Worm (Caenorhabditis elegans) whole organism, L4 larva: Measurements from ENCODE around the gene appg-2.

Experiments used
- F44E2.7 ChIP-seq: fragments of 200-800 bp; sonication (Bioruptor generic); IDR thresholded peaks from 2 replicates; pipeline ENCODE4 v2.1.2; 2022; ENCODE audit warnings: missing genetic modification characterization, missing compliant biosample characterization
- R02D3.7 ChIP-seq: fragments of 150-350 bp; sonication (generic microtip); optimal IDR thresholded peaks from 3 replicates; lab custom pipeline; 2014; ENCODE audit warnings: missing biosample characterization, missing genetic modification characterization
- T26A8.4 ChIP-seq: fragments of 200-800 bp; sonication (Bioruptor generic); IDR thresholded peaks from 2 replicates; pipeline ENCODE4 v1.3.6; 2022; ENCODE audit warnings: missing genetic modification characterization, missing compliant biosample characterization
- Y105C5A.15 ChIP-seq: fragments of 200-800 bp; sonication (Bioruptor generic); IDR thresholded peaks from 2 replicates; pipeline ENCODE4 v1.3.6; 2022; ENCODE audit warnings: missing genetic modification characterization, missing compliant biosample characterization
- ZK546.5 ChIP-seq, 2 experiments: sonication (generic microtip); optimal IDR thresholded peaks; 2 replicates each; lab custom pipeline; 2017; ENCODE audit warnings: missing biosample characterization in 2 of 2, missing genetic modification characterization in 2 of 2
- aha-1 ChIP-seq: fragments of 150-350 bp; peaks from one replicate; lab custom pipeline; 2014; ENCODE audit warnings: missing biosample characterization, missing genetic modification characterization
- aly-2 ChIP-seq: sonication (generic microtip); optimal IDR thresholded peaks from 2 replicates; lab custom pipeline; 2018; ENCODE audit warnings: missing biosample characterization, missing genetic modification characterization
- ama-1 ChIP-seq: fragments of 150-350 bp; optimal IDR thresholded peaks from 2 replicates; lab custom pipeline; 2014; ENCODE audit warnings: inconsistent platforms, mixed read lengths
- arid-1 ChIP-seq: fragments of 200-800 bp; sonication (Bioruptor generic); conservative IDR thresholded peaks from 2 replicates; pipeline ENCODE4 v1.3.6; 2022; ENCODE audit warnings: missing genetic modification reagents, missing genetic modification characterization, missing compliant biosample characterization
- ceh-28 ChIP-seq: fragments of 150-350 bp; optimal IDR thresholded peaks from 2 replicates; lab custom pipeline; 2014; ENCODE audit warnings: missing biosample characterization, missing genetic modification reagents, missing genetic modification characterization
- ceh-32 ChIP-seq: sonication (generic microtip); optimal IDR thresholded peaks from 2 replicates; lab custom pipeline; 2016; ENCODE audit warnings: mild to moderate bottlenecking, missing genetic modification characterization, missing compliant biosample characterization; ENCODE audit not compliant: poor library complexity
- ceh-62 ChIP-seq: sonication (generic microtip); optimal IDR thresholded peaks from 2 replicates; lab custom pipeline; 2017; ENCODE audit warnings: missing biosample characterization, missing genetic modification characterization
- ceh-82 ChIP-seq: sonication (generic microtip); optimal IDR thresholded peaks from 2 replicates; lab custom pipeline; 2017; ENCODE audit warnings: missing biosample characterization, missing genetic modification characterization
- cey-2 ChIP-seq: sonication (generic microtip); optimal IDR thresholded peaks from 3 replicates; lab custom pipeline; 2017; ENCODE audit warnings: missing genetic modification characterization, mild to moderate bottlenecking, missing compliant biosample characterization, antibody characterized with exemption, borderline replicate concordance; ENCODE audit not compliant: insufficient read depth
- dmd-8 ChIP-seq: fragments of 200-800 bp; sonication (Bioruptor generic); IDR thresholded peaks from 2 replicates; pipeline ENCODE4 v1.3.6; 2022; ENCODE audit warnings: missing genetic modification characterization, missing compliant biosample characterization
- dpl-1 ChIP-seq: fragments of 150-350 bp; optimal IDR thresholded peaks from 2 replicates; lab custom pipeline; 2014; ENCODE audit warnings: missing biosample characterization, missing genetic modification reagents, missing genetic modification characterization
- duxl-1 ChIP-seq: sonication (generic microtip); optimal IDR thresholded peaks from 2 replicates; lab custom pipeline; 2016; ENCODE audit warnings: mild to moderate bottlenecking, missing genetic modification characterization, moderate library complexity, missing compliant biosample characterization; ENCODE audit not compliant: poor library complexity
- egl-43 ChIP-seq: fragments of 200-800 bp; sonication (Bioruptor generic); IDR thresholded peaks from 2 replicates; pipeline ENCODE4 v1.3.6; 2022; ENCODE audit warnings: missing genetic modification reagents, missing genetic modification characterization, missing compliant biosample characterization
- fkh-10 ChIP-seq: fragments of 150-350 bp; optimal IDR thresholded peaks from 2 replicates; lab custom pipeline; 2014; ENCODE audit warnings: missing biosample characterization, missing genetic modification reagents, missing genetic modification characterization
- hlh-11 ChIP-seq: fragments of 200-800 bp; sonication (Bioruptor generic); optimal IDR thresholded peaks from 2 replicates; lab custom pipeline; 2018; ENCODE audit warnings: mild to moderate bottlenecking, missing genetic modification characterization, missing compliant biosample characterization
- hlh-30 ChIP-seq: sonication (generic microtip); optimal IDR thresholded peaks from 2 replicates; lab custom pipeline; 2017; ENCODE audit warnings: antibody characterized with exemption, mild to moderate bottlenecking, missing genetic modification characterization, missing compliant biosample characterization; ENCODE audit not compliant: insufficient read depth
- lim-7 ChIP-seq: fragments of 200-800 bp; sonication (Bioruptor generic); IDR thresholded peaks from 2 replicates; pipeline ENCODE4 v1.3.6; 2022; ENCODE audit warnings: missing genetic modification characterization, missing compliant biosample characterization
- lin-29 ChIP-seq: fragments of 200-800 bp; sonication (Bioruptor generic); IDR thresholded peaks from 2 replicates; pipeline ENCODE4 v1.3.6; 2022; ENCODE audit warnings: missing genetic modification reagents, missing genetic modification characterization, missing compliant biosample characterization
- lin-39 ChIP-seq: fragments of 150-350 bp; optimal IDR thresholded peaks from 2 replicates; lab custom pipeline; 2014; ENCODE audit warnings: missing biosample characterization, missing genetic modification reagents, missing genetic modification characterization
- lsy-2 ChIP-seq, 2 experiments: fragments of 150-350 bp in 1 of 2; sonication (generic microtip) in 1 of 2; optimal IDR thresholded peaks; 2 replicates each; lab custom pipeline; 2014 to 2017; ENCODE audit warnings: missing biosample characterization in 2 of 2, missing genetic modification characterization in 2 of 2
- mep-1 ChIP-seq: fragments of 150-350 bp; sonication (generic microtip); optimal IDR thresholded peaks from 3 replicates; lab custom pipeline; 2014; ENCODE audit warnings: missing biosample characterization, missing genetic modification characterization
- mes-2 ChIP-seq: sonication (generic microtip); optimal IDR thresholded peaks from 2 replicates; lab custom pipeline; 2016; ENCODE audit warnings: missing genotype, mild to moderate bottlenecking, missing genetic modification characterization, missing compliant biosample characterization; ENCODE audit not compliant: poor library complexity, severe bottlenecking
- mxl-2 ChIP-seq: fragments of 200-800 bp; sonication (Bioruptor generic); conservative IDR thresholded peaks from 2 replicates; pipeline ENCODE4 v1.3.6; 2022; ENCODE audit warnings: missing genetic modification reagents, missing genetic modification characterization, missing compliant biosample characterization
- mxl-3 ChIP-seq: fragments of 200-800 bp; sonication (Bioruptor generic); optimal IDR thresholded peaks from 2 replicates; lab custom pipeline; 2018; ENCODE audit warnings: mild to moderate bottlenecking, missing genetic modification characterization, missing compliant biosample characterization
- nhr-10 ChIP-seq: fragments of 150-350 bp; optimal IDR thresholded peaks from 2 replicates; lab custom pipeline; 2014; ENCODE audit warnings: missing biosample characterization, missing genetic modification characterization
- nhr-102 ChIP-seq: sonication (generic microtip); optimal IDR thresholded peaks from 2 replicates; lab custom pipeline; 2016; ENCODE audit warnings: mild to moderate bottlenecking, missing genetic modification characterization, moderate library complexity, missing compliant biosample characterization
- nhr-11 ChIP-seq: fragments of 150-350 bp; optimal IDR thresholded peaks from 2 replicates; lab custom pipeline; 2014; ENCODE audit warnings: missing biosample characterization, missing genetic modification characterization
- nhr-237 ChIP-seq: sonication (generic microtip); optimal IDR thresholded peaks from 2 replicates; lab custom pipeline; 2017; ENCODE audit warnings: missing biosample characterization, missing genetic modification characterization
- nhr-28 ChIP-seq: fragments of 150-350 bp; optimal IDR thresholded peaks from 2 replicates; lab custom pipeline; 2014; ENCODE audit warnings: missing biosample characterization, missing genetic modification characterization
- nhr-48 ChIP-seq: sonication (generic microtip); optimal IDR thresholded peaks from 2 replicates; lab custom pipeline; 2016; ENCODE audit warnings: mild to moderate bottlenecking, missing genetic modification characterization, missing compliant biosample characterization
- nhr-6 ChIP-seq: fragments of 150-350 bp; optimal IDR thresholded peaks from 2 replicates; lab custom pipeline; 2014; ENCODE audit warnings: missing biosample characterization, missing genetic modification characterization
- nhr-76 ChIP-seq: fragments of 150-350 bp; optimal IDR thresholded peaks from 2 replicates; lab custom pipeline; 2014; ENCODE audit warnings: missing biosample characterization, missing genetic modification characterization
- pqm-1 ChIP-seq: sonication (generic microtip); optimal IDR thresholded peaks from 2 replicates; lab custom pipeline; 2017; ENCODE audit warnings: missing biosample characterization, missing genetic modification characterization
- sdz-12 ChIP-seq: fragments of 200-800 bp; sonication (Bioruptor generic); optimal IDR thresholded peaks from 2 replicates; lab custom pipeline; 2018; ENCODE audit warnings: mild to moderate bottlenecking, missing genetic modification characterization, missing compliant biosample characterization
- skn-1 ChIP-seq: fragments of 150-350 bp; optimal IDR thresholded peaks from 2 replicates; lab custom pipeline; 2014; ENCODE audit warnings: missing biosample characterization, missing genetic modification characterization
- spr-1 ChIP-seq: sonication (generic microtip); optimal IDR thresholded peaks from 2 replicates; lab custom pipeline; 2016; ENCODE audit warnings: mild to moderate bottlenecking, missing genetic modification characterization, missing compliant biosample characterization
- spr-3 ChIP-seq: fragments of 200-800 bp; sonication (Bioruptor generic); optimal IDR thresholded peaks from 2 replicates; lab custom pipeline; 2018; ENCODE audit warnings: mild to moderate bottlenecking, missing genetic modification characterization, missing compliant biosample characterization
- tra-1 ChIP-seq: fragments of 200-800 bp; sonication (Bioruptor generic); IDR thresholded peaks from 2 replicates; pipeline ENCODE4 v1.3.6; 2022; ENCODE audit warnings: missing genetic modification reagents, missing genetic modification characterization, missing compliant biosample characterization
- unc-130 ChIP-seq: sonication (generic microtip); optimal IDR thresholded peaks from 2 replicates; lab custom pipeline; 2016; ENCODE audit warnings: missing genetic modification reagents, missing genetic modification characterization, missing compliant biosample characterization
- unc-62 ChIP-seq, 3 experiments: fragments of 150-350 bp in 1 of 3; sonication (generic microtip); optimal IDR thresholded peaks in 2 of 3; peaks in 1 of 3; 1 replicate in 1 of 3; 2 replicates in 2 of 3; lab custom pipeline; 2014 to 2017; ENCODE audit warnings: missing biosample characterization in 3 of 3, missing genetic modification characterization in 3 of 3, missing genetic modification reagents in 3 of 3, missing genotype in 1 of 3
- zfp-3 ChIP-seq: fragments of 200-800 bp; sonication (Bioruptor generic); conservative IDR thresholded peaks from 2 replicates; pipeline ENCODE4 v1.3.6; 2022; ENCODE audit warnings: missing genetic modification reagents, missing genetic modification characterization, missing compliant biosample characterization
- zip-11 ChIP-seq: fragments of 200-800 bp; sonication (Bioruptor generic); IDR thresholded peaks from 2 replicates; pipeline ENCODE4 v1.3.6; 2022; ENCODE audit warnings: missing genetic modification characterization, missing compliant biosample characterization

The appg-2 gene

DNA sequence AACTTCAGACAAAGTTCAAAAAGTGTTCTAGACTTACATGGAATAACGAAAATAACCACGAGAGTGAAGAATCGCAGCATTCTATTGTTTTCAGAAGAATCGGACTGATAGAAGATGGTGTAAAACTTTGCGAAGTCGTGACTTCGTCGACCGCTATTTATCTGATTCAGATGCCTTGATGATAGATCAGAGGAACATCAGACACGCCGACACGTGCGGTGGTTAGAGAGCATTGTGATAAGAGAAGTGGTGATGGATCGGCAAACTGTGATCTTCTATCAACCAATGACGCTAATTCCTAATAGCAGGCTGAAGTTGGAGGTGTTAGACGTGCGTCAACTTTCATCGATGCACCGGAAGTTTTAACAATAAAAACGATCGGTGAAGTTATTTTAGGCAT is 17.3 kb downstream of the appg-2 start (continued):
- TF ChIP-seq nhr-48 (tag; lab: Kevin White, UChicago) (peak; percentile 95), lin-29 (GFP tag; lab: Robert Waterston, UW) (no peak), nhr-11 (tag; lab: Kevin White, UChicago) (no peak), unc-130 (GFP tag; lab: Kevin White, UChicago) (no peak), dmd-8 (GFP tag; lab: Robert Waterston, UW) (no peak), ama-1 (lab: Kevin White, UChicago) (peak; percentile 4), T26A8.4 (no peak), ceh-82 (tag; lab: Kevin White, UChicago) (no peak), aha-1 (tag; lab: Kevin White, UChicago) (peak; percentile 92), nhr-76 (tag; lab: Kevin White, UChicago) (no peak), zfp-3 (no peak), arid-1 (GFP tag; lab: Robert Waterston, UW) (no peak), zip-11 (GFP tag; lab: Robert Waterston, UW) (no peak), hlh-11 (peak; percentile 62), sdz-12 (GFP tag; lab: Kevin White, UChicago) (no peak), nhr-28 (tag; lab: Kevin White, UChicago) (peak; percentile 2), R02D3.7 (tag; lab: Kevin White, UChicago) (no peak), mxl-3 (peak; percentile 84), ZK546.5 (tag; optimal IDR thresholded peaks at IDR 0.05; lab: Kevin White, UChicago) (no peak), duxl-1 (no peak), dpl-1 (GFP tag; lab: Kevin White, UChicago) (no peak), skn-1 (tag; lab: Kevin White, UChicago) (no peak), mes-2 (tag; lab: Kevin White, UChicago) (no peak), lsy-2 (tag; optimal IDR thresholded peaks at IDR 0.05; lab: Kevin White, UChicago) (no peak), tra-1 (GFP tag; lab: Robert Waterston, UW) (0 out of 2 replicates have a peak, but pooled peaks have one; percentile 56), lim-7 (GFP tag; lab: Robert Waterston, UW) (no peak), spr-3 (GFP tag; lab: Kevin White, UChicago) (no peak), Y105C5A.15 (no peak), nhr-10 (tag; lab: Kevin White, UChicago) (no peak), F44E2.7 (GFP tag; lab: Robert Waterston, UW) (no peak), ceh-28 (tag; lab: Kevin White, UChicago) (no peak), aly-2 (tag; lab: Kevin White, UChicago) (no peak), nhr-237 (no peak), egl-43 (GFP tag; lab: Robert Waterston, UW) (no peak)

ce11 chrII:8818978-8819896 is 18.3 kb downstream of the appg-2 start, which contains the start of gene F46C5.10:
Gene F46C5.10, minus strand, starts transcription at chrII:8819028.
- peak; percentile 10 to 53 for TF ChIP-seq lsy-2 (tag; optimal IDR thresholded peaks at IDR 0.05; lab: Kevin White, UChicago)
- no peak for TF ChIP-seq pqm-1 (tag; lab: Kevin White, UChicago)
- no peak for TF ChIP-seq lin-39 (tag; lab: Kevin White, UChicago)
- TF ChIP-seq hlh-30 (tag; lab: Kevin White, UChicago), result peak; percentile 60
- peak; percentile 65 for TF ChIP-seq mep-1 (tag; lab: Kevin White, UChicago)
- no peak for TF ChIP-seq fkh-10 (GFP tag; lab: Kevin White, UChicago)
- TF ChIP-seq arid-1 (GFP tag; lab: Robert Waterston, UW), result no peak
- peak in 1 of 2 experiments; percentile 89 for TF ChIP-seq unc-62 (GFP tag; optimal IDR thresholded peaks at IDR 0.05 in 1 of 2; lab: Kevin White, UChicago)
- TF ChIP-seq unc-62 (tag; optimal IDR thresholded peaks at IDR 0.05; lab: Kevin White, UChicago), result no peak
- TF ChIP-seq ceh-32, result no peak
- peak; percentile 55 for TF ChIP-seq nhr-48 (tag; lab: Kevin White, UChicago)
- peak; percentile 49 for TF ChIP-seq nhr-6 (tag; lab: Kevin White, UChicago)
- no peak for TF ChIP-seq ceh-62 (tag; lab: Kevin White, UChicago)
- TF ChIP-seq nhr-28 (tag; lab: Kevin White, UChicago), result peak; percentile 25
- TF ChIP-seq spr-1 (tag; lab: Kevin White, UChicago), result no peak
- no peak for TF ChIP-seq mxl-2 (GFP tag; lab: Robert Waterston, UW)
- TF ChIP-seq ceh-28 (tag; lab: Kevin White, UChicago), result no peak
- TF ChIP-seq lin-29 (GFP tag; lab: Robert Waterston, UW), result no peak
- no peak for TF ChIP-seq nhr-102 (tag; lab: Kevin White, UChicago)
- TF ChIP-seq aha-1 (tag; lab: Kevin White, UChicago), result peak; percentile 65
- no peak for TF ChIP-seq cey-2
